Worm (Caenorhabditis elegans): ENCODE data around the gene dct-18.

The dct-18 gene

DNA sequence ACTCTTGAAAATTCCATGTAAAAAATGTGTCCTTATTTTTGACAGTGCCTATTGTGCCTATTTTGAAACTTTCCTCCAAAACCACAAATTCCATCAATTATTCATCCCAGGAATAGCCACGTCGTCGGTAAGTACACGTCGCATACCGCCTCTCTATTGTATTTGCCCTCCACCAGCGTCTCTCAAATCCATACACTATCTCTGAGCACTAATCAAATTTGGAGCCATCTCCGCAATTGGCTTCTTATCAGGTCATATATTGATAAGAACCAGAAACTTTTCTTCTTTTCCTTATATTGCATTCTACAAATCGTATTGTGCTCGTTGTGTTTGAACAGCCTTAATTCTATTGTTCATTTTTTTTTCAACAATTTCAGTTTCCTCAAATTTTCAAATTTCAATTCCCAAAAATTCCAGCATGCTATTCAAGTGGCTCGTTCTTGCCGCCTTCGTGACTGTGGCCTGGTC lies at the start of gene dct-18:
Gene dct-18, plus strand, starts transcription at position 418 of the 468 bp plus-strand sequence.
- TF ChIP-seq him-1 (tag; optimal IDR thresholded peaks at IDR 0.05) (no peak), dao-5 (tag; optimal IDR thresholded peaks at IDR 0.05) (no peak), W03F9.2 (tag; optimal IDR thresholded peaks at IDR 0.05) (no peak)

DNA sequence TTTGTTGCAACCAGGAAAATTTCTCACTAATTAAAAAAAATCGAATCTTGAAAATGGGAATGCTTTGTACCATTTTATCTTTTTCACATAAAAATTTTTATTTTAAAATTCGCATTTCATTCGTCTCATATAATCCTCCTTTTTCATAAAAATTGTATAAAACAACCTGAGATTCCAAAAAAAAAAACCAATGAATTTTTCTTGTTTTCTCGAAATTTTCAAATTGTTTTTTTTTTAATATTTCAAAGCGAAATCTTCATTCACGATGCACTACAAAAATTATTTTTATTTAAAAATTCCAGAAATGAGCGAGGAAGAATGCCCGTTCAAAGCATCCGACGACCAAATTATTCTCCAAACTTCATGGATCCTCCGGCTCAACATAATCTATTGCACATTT lies 46.7 kb upstream of the dct-18 start, which contains the start of gene sra-14:
Gene sra-14, plus strand, starts transcription at position 301 of the 400 bp plus-strand sequence.
- TF ChIP-seq him-1 (tag; optimal IDR thresholded peaks at IDR 0.05) (no peak), W03F9.2 (tag; optimal IDR thresholded peaks at IDR 0.05) (no peak), dao-5 (tag; optimal IDR thresholded peaks at IDR 0.05) (no peak)

DNA sequence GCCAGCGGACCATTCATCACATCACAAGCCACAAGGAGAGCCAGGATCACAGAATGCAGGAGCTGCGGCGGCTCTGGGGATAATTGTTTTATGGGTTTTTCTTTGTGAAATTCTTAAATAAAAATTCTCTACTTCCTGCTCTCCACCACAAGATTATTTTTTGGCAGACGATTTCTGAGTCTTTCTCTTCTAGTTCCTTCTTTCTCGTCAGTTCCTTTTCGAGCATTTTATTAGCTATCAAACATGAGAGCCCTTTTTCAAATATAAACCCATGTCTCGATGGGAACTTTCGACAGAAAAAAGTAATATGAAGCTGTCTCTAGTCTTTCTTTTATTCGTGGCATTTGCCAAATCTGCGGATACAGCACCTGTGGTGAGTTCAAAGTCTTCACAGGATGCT lies 43.2 kb upstream of the dct-18 start, which contains the start of gene F35C5.3:
Gene F35C5.3, plus strand, starts transcription at position 301 of the 400 bp plus-strand sequence.
- no peak for TF ChIP-seq dao-5 (tag; optimal IDR thresholded peaks at IDR 0.05)
- no peak for TF ChIP-seq him-1 (tag; optimal IDR thresholded peaks at IDR 0.05)
- TF ChIP-seq W03F9.2 (tag; optimal IDR thresholded peaks at IDR 0.05), result no peak

DNA sequence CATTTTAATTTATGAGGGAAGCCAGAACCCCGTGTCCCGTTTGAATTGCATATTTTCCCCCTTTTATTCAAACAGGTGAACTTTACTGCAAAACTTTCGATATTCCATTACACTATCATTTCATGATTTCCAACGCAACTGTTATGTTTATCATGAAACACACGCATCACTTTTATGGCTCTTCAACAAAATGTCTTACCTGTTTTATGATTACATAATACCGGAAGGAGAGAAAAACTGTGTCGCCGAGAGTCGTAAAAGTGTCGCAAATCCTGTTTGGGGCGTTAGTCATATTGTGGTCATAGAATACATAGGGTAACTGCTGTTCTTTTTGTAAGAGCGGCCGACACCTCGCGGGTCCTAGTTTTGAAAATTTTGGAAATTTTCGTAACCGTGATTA lies 39.3 kb upstream of the dct-18 start:
- no peak for TF ChIP-seq W03F9.2 (tag; optimal IDR thresholded peaks at IDR 0.05)
- no peak for TF ChIP-seq him-1 (tag; optimal IDR thresholded peaks at IDR 0.05)
- no peak for TF ChIP-seq dao-5 (tag; optimal IDR thresholded peaks at IDR 0.05)

- TF ChIP-seq dao-5 (tag; optimal IDR thresholded peaks at IDR 0.05), result no peak
- no peak for TF ChIP-seq him-1 (tag; optimal IDR thresholded peaks at IDR 0.05)
- TF ChIP-seq W03F9.2 (tag; optimal IDR thresholded peaks at IDR 0.05), result no peak
These were observed 36.5 kb upstream of the dct-18 start, which contains the start of the genes clec-62 and clec-63 for ce11 chrII:12895078-12895670. clec-62 (minus strand) TSS chrII:12895128. clec-63 (plus strand) TSS chrII:12895638.

- TF ChIP-seq him-1 (tag; optimal IDR thresholded peaks at IDR 0.05) (no peak), W03F9.2 (tag; optimal IDR thresholded peaks at IDR 0.05) (no peak), dao-5 (tag; optimal IDR thresholded peaks at IDR 0.05) (no peak)
These were observed 35.0 kb upstream of the dct-18 start for ce11 chrII:12896666-12897065.

DNA sequence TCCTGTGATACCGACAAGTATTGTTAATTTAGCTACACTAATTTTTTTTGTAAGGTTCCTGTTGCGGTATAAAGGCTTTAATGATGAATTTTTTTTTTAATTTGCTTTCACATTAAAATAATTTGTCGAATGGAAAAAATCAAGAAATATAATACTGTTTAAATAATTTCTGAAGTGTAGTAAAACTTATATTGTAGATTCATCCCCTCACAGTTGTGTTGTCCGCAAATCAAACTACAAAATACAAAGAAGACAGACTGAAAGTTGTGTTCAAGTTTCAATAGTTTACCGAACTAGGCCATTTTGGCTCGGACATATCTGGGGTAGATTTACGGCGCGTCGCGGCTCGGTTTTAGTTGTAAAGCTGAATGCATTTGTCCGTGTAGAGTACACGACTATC lies 34.3 kb upstream of the dct-18 start:
- TF ChIP-seq W03F9.2 (tag; optimal IDR thresholded peaks at IDR 0.05) (no peak), dao-5 (tag; optimal IDR thresholded peaks at IDR 0.05) (no peak), him-1 (tag; optimal IDR thresholded peaks at IDR 0.05) (no peak)

DNA sequence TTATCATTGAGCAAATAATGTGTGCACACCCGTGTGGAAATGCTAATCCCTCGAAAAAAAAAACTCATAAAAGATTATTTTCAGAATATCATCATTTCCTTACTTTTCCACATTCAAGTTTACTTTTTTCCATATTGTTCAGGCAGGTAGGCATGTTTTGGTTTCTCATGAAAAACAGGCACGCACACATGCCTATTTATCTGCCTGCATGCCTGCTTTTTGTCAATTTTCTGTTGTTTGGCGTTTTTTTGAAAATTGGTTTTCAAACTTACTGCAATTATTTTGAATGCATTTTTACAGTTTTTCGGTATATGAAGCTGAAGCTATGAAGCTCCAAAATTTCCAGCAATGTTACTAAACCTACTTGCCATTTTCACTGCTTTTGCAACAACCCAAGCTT lies 33.7 kb upstream of the dct-18 start, which contains the start of gene clec-64:
Gene clec-64, plus strand, starts transcription at position 301 of the 400 bp plus-strand sequence.
- TF ChIP-seq dao-5 (tag; optimal IDR thresholded peaks at IDR 0.05) (no peak), him-1 (tag; optimal IDR thresholded peaks at IDR 0.05) (no peak), W03F9.2 (tag; optimal IDR thresholded peaks at IDR 0.05) (no peak)

DNA sequence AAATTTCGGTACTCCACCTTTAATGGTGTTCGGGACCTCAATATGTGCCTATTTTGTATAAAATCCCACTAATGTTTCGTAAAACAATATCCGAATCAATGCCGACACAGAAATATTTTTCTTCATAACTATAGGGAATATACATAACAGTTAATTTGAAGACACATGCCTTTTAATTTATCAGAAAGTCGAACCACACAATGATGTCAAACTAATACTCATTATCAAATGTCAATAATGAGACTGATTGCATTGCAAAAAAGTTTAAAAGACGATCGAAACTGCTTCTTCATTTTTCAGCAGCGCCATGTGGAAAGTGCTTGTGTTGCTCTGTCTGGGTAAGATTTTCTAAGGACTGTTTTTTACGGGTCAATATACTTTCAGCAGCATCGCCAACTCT lies 30.6 kb upstream of the dct-18 start, which contains the start of gene clec-65:
Gene clec-65, plus strand, starts transcription at position 301 of the 400 bp plus-strand sequence.
- no peak for TF ChIP-seq him-1 (tag; optimal IDR thresholded peaks at IDR 0.05)
- TF ChIP-seq dao-5 (tag; optimal IDR thresholded peaks at IDR 0.05), result no peak
- no peak for TF ChIP-seq W03F9.2 (tag; optimal IDR thresholded peaks at IDR 0.05)

- no peak for TF ChIP-seq him-1 (tag; optimal IDR thresholded peaks at IDR 0.05)
- no peak for TF ChIP-seq dao-5 (tag; optimal IDR thresholded peaks at IDR 0.05)
- no peak for TF ChIP-seq W03F9.2 (tag; optimal IDR thresholded peaks at IDR 0.05)
These were observed 27.5 kb upstream of the dct-18 start, which contains the start of gene clec-66 for ce11 chrII:12904174-12904573. clec-66 (plus strand) TSS chrII:12904398.

DNA sequence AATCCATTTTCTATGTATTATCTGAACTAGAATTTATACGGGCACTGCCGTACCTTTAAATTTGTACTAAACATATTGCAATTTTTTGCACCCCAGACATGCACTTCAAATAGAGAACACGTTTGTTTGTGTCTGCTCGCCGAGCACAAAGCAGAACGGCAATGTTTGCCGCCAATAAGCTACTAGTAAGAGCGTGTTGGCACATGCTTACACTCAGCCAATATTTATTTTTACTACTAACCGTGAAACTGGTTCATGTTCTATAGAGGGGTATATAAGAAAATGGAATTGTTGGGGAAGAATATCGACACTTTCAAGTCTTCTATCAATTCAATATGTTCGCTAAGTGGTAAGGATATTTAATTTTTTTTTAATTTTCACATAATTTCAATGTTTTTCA lies 24.6 kb upstream of the dct-18 start, which contains the start of gene nspb-11:
Gene nspb-11, plus strand, starts transcription at position 301 of the 400 bp plus-strand sequence.
- TF ChIP-seq W03F9.2 (tag; optimal IDR thresholded peaks at IDR 0.05), result no peak
- no peak for TF ChIP-seq him-1 (tag; optimal IDR thresholded peaks at IDR 0.05)
- no peak for TF ChIP-seq dao-5 (tag; optimal IDR thresholded peaks at IDR 0.05)

- TF ChIP-seq W03F9.2 (tag; optimal IDR thresholded peaks at IDR 0.05) (no peak), dao-5 (tag; optimal IDR thresholded peaks at IDR 0.05) (no peak), him-1 (tag; optimal IDR thresholded peaks at IDR 0.05) (no peak)
These were observed 22.9 kb upstream of the dct-18 start, which contains the start of gene ddn-2 for ce11 chrII:12908779-12909178. ddn-2 (plus strand) TSS chrII:12909079.

DNA sequence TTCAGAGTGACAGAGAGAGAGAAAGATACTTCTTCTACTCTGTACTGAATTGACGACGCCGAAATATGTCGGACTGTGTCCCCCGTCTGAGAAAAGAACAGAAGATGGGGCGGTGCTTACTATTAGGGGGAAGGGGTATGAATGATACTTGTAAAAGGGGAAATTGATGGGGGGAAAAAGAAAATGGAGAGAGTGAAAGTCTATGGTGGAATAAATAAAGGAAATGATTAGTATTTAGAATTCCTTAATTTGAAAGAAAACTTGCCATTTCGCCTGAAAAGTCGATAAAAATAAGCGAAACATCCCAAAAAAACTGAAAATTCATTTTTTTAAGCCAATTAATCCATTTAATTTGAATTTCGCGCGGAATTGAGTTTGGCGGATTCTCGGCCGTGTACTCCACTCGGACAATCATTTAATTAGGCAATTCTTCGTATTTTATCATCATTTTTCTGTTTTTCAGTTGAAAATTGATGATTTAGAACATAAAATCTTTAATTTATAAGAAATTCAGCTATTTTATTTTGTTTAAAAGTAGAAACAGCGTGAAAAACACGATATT lies 17.1 kb upstream of the dct-18 start, which contains the start of gene F35C5.12:
Gene F35C5.12, minus strand, starts transcription at position 51 of the 562 bp plus-strand sequence.
- TF ChIP-seq him-1 (tag; optimal IDR thresholded peaks at IDR 0.05), result no peak
- TF ChIP-seq W03F9.2 (tag; optimal IDR thresholded peaks at IDR 0.05), result no peak

- TF ChIP-seq dao-5 (tag; optimal IDR thresholded peaks at IDR 0.05) (no peak), W03F9.2 (tag; optimal IDR thresholded peaks at IDR 0.05) (peak; percentile 65)
These were observed 12.6 kb upstream of the dct-18 start, which contains the start of the genes F58G1.2 and wago-4 for ce11 chrII:12918960-12919553. F58G1.2 (minus strand) TSS chrII:12919010. wago-4 (plus strand) TSS chrII:12919551.

Data from whole organism, L4/young adult.